Fruit fly (Drosophila melanogaster) whole organism: ENCODE results near the gene vig.

ENCODE experiments used
- CG8478 ChIP-seq: fragments of >200 bp; optimal IDR thresholded peaks from 2 replicates; lab custom pipeline; 2018; ENCODE audit warnings: inconsistent platforms
- Dll ChIP-seq: fragments of >200 bp; optimal IDR thresholded peaks from 2 replicates; lab custom pipeline; 2017
- psq ChIP-seq: fragments of >200 bp; optimal IDR thresholded peaks from 2 replicates; lab custom pipeline; 2017
- usp ChIP-seq: fragments of >200 bp; optimal IDR thresholded peaks from 2 replicates; lab custom pipeline; 2017; ENCODE audit warnings: missing biosample characterization, missing genetic modification characterization, mixed read lengths

DNA sequence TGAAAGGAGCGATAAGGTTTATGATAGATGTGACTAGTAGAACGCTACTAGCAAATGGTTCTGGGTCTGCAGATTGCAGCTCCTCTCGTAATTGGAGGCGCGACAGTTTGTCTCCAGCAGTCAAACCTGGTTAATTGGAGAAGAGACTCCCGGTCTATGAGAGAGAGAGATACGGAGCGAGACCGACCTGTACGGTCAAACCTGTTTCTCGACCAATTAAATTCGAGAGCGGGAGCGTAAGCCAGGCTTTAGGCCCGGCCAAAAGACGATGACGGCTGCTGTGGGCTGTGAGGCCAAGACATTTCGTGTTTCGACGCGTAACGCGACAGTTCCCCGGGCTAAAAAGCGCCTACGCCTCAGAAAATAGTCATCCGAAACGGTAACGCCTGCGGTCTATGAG, 39.0 kb upstream of the vig start, which contains the start of gene CG15269:
- TF ChIP-seq Dll, result no peak
- no peak for TF ChIP-seq CG8478 (lab: Kevin White, UChicago)
- no peak for TF ChIP-seq psq (lab: Kevin White, UChicago)
- no peak for TF ChIP-seq usp (GFP tag; lab: Kevin White, UChicago)
